Worm (Caenorhabditis elegans) whole organism, early embryonic: Measurements from ENCODE around the gene T24C4.3.

Experiments used
- B0310.2 ChIP-seq: sonication (generic microtip); optimal IDR thresholded peaks from 2 replicates; lab custom pipeline; 2016; ENCODE audit warnings: mild to moderate bottlenecking, missing genetic modification characterization, missing compliant biosample characterization
- F13C5.2 ChIP-seq: sonication (generic microtip); optimal IDR thresholded peaks from 2 replicates; lab custom pipeline; 2017; ENCODE audit warnings: mild to moderate bottlenecking, missing genetic modification characterization, inconsistent platforms, missing compliant biosample characterization
- aly-1 ChIP-seq: sonication (generic microtip); optimal IDR thresholded peaks from 2 replicates; lab custom pipeline; 2016; ENCODE audit warnings: missing genetic modification characterization, missing compliant biosample characterization
- ama-1 ChIP-seq: fragments of 150-350 bp; optimal IDR thresholded peaks from 2 replicates; lab custom pipeline; 2014
- ceh-13 ChIP-seq: fragments of 200-800 bp; sonication (Bioruptor generic); optimal IDR thresholded peaks from 2 replicates; lab custom pipeline; 2018; ENCODE audit warnings: mild to moderate bottlenecking, missing genetic modification characterization, missing compliant biosample characterization
- ceh-36 ChIP-seq: sonication (generic microtip); optimal IDR thresholded peaks from 2 replicates; lab custom pipeline; 2016; ENCODE audit warnings: missing genetic modification characterization, inconsistent platforms, missing compliant biosample characterization
- ets-7 ChIP-seq: sonication (generic microtip); optimal IDR thresholded peaks from 2 replicates; lab custom pipeline; 2016; ENCODE audit warnings: missing genotype, missing genetic modification characterization, missing compliant biosample characterization
- flt-1 ChIP-seq: fragments of 200-800 bp; sonication (Bioruptor generic); IDR thresholded peaks from 2 replicates; pipeline ENCODE4 v1.3.6; 2022; ENCODE audit warnings: missing genetic modification characterization, missing compliant biosample characterization
- hmbx-1 ChIP-seq: sonication (generic microtip); optimal IDR thresholded peaks from 2 replicates; lab custom pipeline; 2016; ENCODE audit warnings: mild to moderate bottlenecking, missing genetic modification characterization, missing compliant biosample characterization
- hmg-4 ChIP-seq: fragments of 200-800 bp; sonication (Bioruptor generic); optimal IDR thresholded peaks from 2 replicates; lab custom pipeline; 2018; ENCODE audit warnings: mild to moderate bottlenecking, missing genetic modification characterization, missing compliant biosample characterization
- hnd-1 ChIP-seq: sonication (generic microtip); optimal IDR thresholded peaks from 2 replicates; lab custom pipeline; 2016; ENCODE audit warnings: missing genetic modification characterization, missing compliant biosample characterization
- pes-1 ChIP-seq: fragments of 200-800 bp; sonication (Bioruptor generic); IDR thresholded peaks from 2 replicates; pipeline ENCODE4 v1.3.6; 2022; ENCODE audit warnings: missing genetic modification reagents, missing genetic modification characterization, missing compliant biosample characterization
- scrt-1 ChIP-seq: fragments of 200-800 bp; sonication (Bioruptor generic); IDR thresholded peaks from 2 replicates; pipeline ENCODE4 v1.3.6; 2022; ENCODE audit warnings: missing genetic modification characterization, missing compliant biosample characterization
- sea-1 ChIP-seq: fragments of 200-800 bp; sonication (Bioruptor generic); conservative IDR thresholded peaks from 2 replicates; pipeline ENCODE4 v1.3.6; 2022; ENCODE audit warnings: missing genetic modification characterization, missing compliant biosample characterization
- tbx-11 ChIP-seq: fragments of 200-800 bp; sonication (Bioruptor generic); IDR thresholded peaks from 2 replicates; pipeline ENCODE4 v1.3.6; 2022; ENCODE audit warnings: missing genetic modification characterization, missing compliant biosample characterization
- tbx-37 ChIP-seq: fragments of 200-800 bp; sonication (Bioruptor generic); conservative IDR thresholded peaks from 2 replicates; pipeline ENCODE4 v1.3.6; 2022; ENCODE audit warnings: missing genetic modification reagents, missing genetic modification characterization, missing compliant biosample characterization
- tra-4 ChIP-seq: sonication (generic microtip); optimal IDR thresholded peaks from 2 replicates; lab custom pipeline; 2017; ENCODE audit warnings: missing genetic modification characterization, missing compliant biosample characterization

The T24C4.3 gene

ce11 chrIII:901148-901547, 28.9 kb upstream of the T24C4.3 start, which contains the start of gene sucl-2:
sucl-2 (minus strand) TSS chrIII:901412.
- TF ChIP-seq B0310.2 (tag; lab: Kevin White, UChicago) = no peak
- TF ChIP-seq hmg-4 (GFP tag; lab: Kevin White, UChicago) = no peak
- TF ChIP-seq hnd-1 (tag; lab: Kevin White, UChicago) = no peak
- no peak for TF ChIP-seq aly-1 (tag; lab: Kevin White, UChicago)
- TF ChIP-seq flt-1 = no peak
- TF ChIP-seq ets-7 (tag; lab: Kevin White, UChicago) = no peak
- no peak for TF ChIP-seq pes-1 (GFP tag; lab: Robert Waterston, UW)
- TF ChIP-seq scrt-1 (GFP tag; lab: Robert Waterston, UW) = no peak
- TF ChIP-seq ceh-13 = no peak
- TF ChIP-seq ceh-36 = no peak
- TF ChIP-seq tra-4 (tag; lab: Kevin White, UChicago) = no peak
- no peak for TF ChIP-seq ama-1
- no peak for TF ChIP-seq sea-1
- no peak for TF ChIP-seq F13C5.2

- TF ChIP-seq B0310.2 (tag; lab: Kevin White, UChicago) = no peak
- TF ChIP-seq tbx-37 (GFP tag; lab: Robert Waterston, UW) = no peak
- no peak for TF ChIP-seq ceh-13
- no peak for TF ChIP-seq ets-7 (tag; lab: Kevin White, UChicago)
- no peak for TF ChIP-seq F13C5.2
- TF ChIP-seq sea-1 = no peak
- no peak for TF ChIP-seq ceh-36
- no peak for TF ChIP-seq flt-1
- no peak for TF ChIP-seq aly-1 (tag; lab: Kevin White, UChicago)
- TF ChIP-seq scrt-1 (GFP tag; lab: Robert Waterston, UW) = no peak
- no peak for TF ChIP-seq hnd-1 (tag; lab: Kevin White, UChicago)
- no peak for TF ChIP-seq tra-4 (tag; lab: Kevin White, UChicago)
- no peak for TF ChIP-seq ama-1
- no peak for TF ChIP-seq pes-1 (GFP tag; lab: Robert Waterston, UW)
- no peak for TF ChIP-seq hmbx-1
- TF ChIP-seq tbx-11 (GFP tag; lab: Robert Waterston, UW) = no peak
- no peak for TF ChIP-seq hmg-4 (GFP tag; lab: Kevin White, UChicago)
Observed at ce11 chrIII:900134-900533, 27.9 kb upstream of the T24C4.3 start.

ce11 chrIII:896904-897303, 24.6 kb upstream of the T24C4.3 start:
- TF ChIP-seq tbx-11 (GFP tag; lab: Robert Waterston, UW) (no peak), ceh-13 (no peak), tbx-37 (GFP tag; lab: Robert Waterston, UW) (no peak), hmg-4 (GFP tag; lab: Kevin White, UChicago) (no peak), ceh-36 (no peak), scrt-1 (GFP tag; lab: Robert Waterston, UW) (no peak), F13C5.2 (no peak), ets-7 (tag; lab: Kevin White, UChicago) (no peak), sea-1 (no peak)

ce11 chrIII:895525-895924, 23.3 kb upstream of the T24C4.3 start, which contains the start of the genes ztf-18 and F23H11.2:
ztf-18 (minus strand) TSS chrIII:895712.
F23H11.2 (plus strand) TSS chrIII:895747.
- no peak for TF ChIP-seq tra-4 (tag; lab: Kevin White, UChicago)
- no peak for TF ChIP-seq aly-1 (tag; lab: Kevin White, UChicago)
- TF ChIP-seq tbx-37 (GFP tag; lab: Robert Waterston, UW) = no peak
- TF ChIP-seq B0310.2 (tag; lab: Kevin White, UChicago) = no peak
- TF ChIP-seq ama-1 = no peak
- TF ChIP-seq hmbx-1 = no peak
- TF ChIP-seq hnd-1 (tag; lab: Kevin White, UChicago) = no peak
- TF ChIP-seq ets-7 (tag; lab: Kevin White, UChicago) = no peak
- no peak for TF ChIP-seq tbx-11 (GFP tag; lab: Robert Waterston, UW)
- no peak for TF ChIP-seq scrt-1 (GFP tag; lab: Robert Waterston, UW)
- no peak for TF ChIP-seq ceh-13
- TF ChIP-seq flt-1 = no peak

ce11 chrIII:891014-891413, 18.7 kb upstream of the T24C4.3 start, which contains the start of gene T24C4.10:
T24C4.10 (minus strand) TSS chrIII:891243.
- TF ChIP-seq tra-4 (tag; lab: Kevin White, UChicago) (no peak), ama-1 (no peak), flt-1 (no peak), ceh-13 (no peak), scrt-1 (GFP tag; lab: Robert Waterston, UW) (no peak), sea-1 (no peak), ets-7 (tag; lab: Kevin White, UChicago) (no peak), tbx-11 (GFP tag; lab: Robert Waterston, UW) (no peak), hmbx-1 (no peak), hnd-1 (tag; lab: Kevin White, UChicago) (no peak)

ce11 chrIII:888983-889549, 16.8 kb upstream of the T24C4.3 start:
- TF ChIP-seq tbx-11 (GFP tag; lab: Robert Waterston, UW) (no peak), tbx-37 (GFP tag; lab: Robert Waterston, UW) (no peak), tra-4 (tag; lab: Kevin White, UChicago) (no peak), aly-1 (tag; lab: Kevin White, UChicago) (no peak), hnd-1 (tag; lab: Kevin White, UChicago) (no peak), hmbx-1 (no peak), B0310.2 (tag; lab: Kevin White, UChicago) (no peak), F13C5.2 (no peak), scrt-1 (GFP tag; lab: Robert Waterston, UW) (no peak), ama-1 (no peak), hmg-4 (GFP tag; lab: Kevin White, UChicago) (no peak), ceh-36 (no peak), flt-1 (no peak), pes-1 (GFP tag; lab: Robert Waterston, UW) (no peak), ceh-13 (no peak), ets-7 (tag; lab: Kevin White, UChicago) (no peak), sea-1 (no peak)

ce11 chrIII:887874-888299, 15.6 kb upstream of the T24C4.3 start:
- no peak for TF ChIP-seq sea-1
- no peak for TF ChIP-seq ama-1
- 0 out of 2 replicates have a peak, but pooled peaks have one; percentile 25 for TF ChIP-seq flt-1
- TF ChIP-seq hnd-1 (tag; lab: Kevin White, UChicago) = no peak
- TF ChIP-seq hmg-4 (GFP tag; lab: Kevin White, UChicago) = peak; percentile 26
- TF ChIP-seq ets-7 (tag; lab: Kevin White, UChicago) = no peak
- no peak for TF ChIP-seq ceh-36
- TF ChIP-seq aly-1 (tag; lab: Kevin White, UChicago) = peak; percentile 28
- no peak for TF ChIP-seq tbx-11 (GFP tag; lab: Robert Waterston, UW)
- TF ChIP-seq F13C5.2 = peak; percentile 51
